Worm (Caenorhabditis elegans) whole organism, L4 larva: ENCODE data around the gene msp-152.
A peak's percentile ranks its signal among the peaks of the same experiment; 100 is the strongest.

Experiments used
- F49E8.2 ChIP-seq: sonication (generic microtip); optimal IDR thresholded peaks from 2 replicates; lab custom pipeline; 2016; ENCODE audit warnings: missing compliant biosample characterization, mild to moderate bottlenecking, missing genetic modification characterization, borderline replicate concordance
- aha-1 ChIP-seq: fragments of 150-350 bp; peaks from one replicate; lab custom pipeline; 2014; ENCODE audit warnings: missing biosample characterization, missing genetic modification characterization
- aly-2 ChIP-seq: sonication (generic microtip); optimal IDR thresholded peaks from 2 replicates; lab custom pipeline; 2018; ENCODE audit warnings: missing biosample characterization, missing genetic modification characterization
- ces-1 ChIP-seq: fragments of 150-350 bp; sonication (generic microtip); optimal IDR thresholded peaks from 4 replicates; lab custom pipeline; 2014; ENCODE audit warnings: missing biosample characterization, missing genetic modification reagents, missing genetic modification characterization
- mxl-2 ChIP-seq: fragments of 200-800 bp; sonication (Bioruptor generic); conservative IDR thresholded peaks from 2 replicates; pipeline ENCODE4 v1.3.6; 2022; ENCODE audit warnings: missing genetic modification reagents, missing genetic modification characterization, missing compliant biosample characterization
- mxl-3 ChIP-seq: fragments of 200-800 bp; sonication (Bioruptor generic); optimal IDR thresholded peaks from 2 replicates; lab custom pipeline; 2018; ENCODE audit warnings: mild to moderate bottlenecking, missing genetic modification characterization, missing compliant biosample characterization
- pha-4 ChIP-seq, 2 experiments: fragments of 150-350 bp in 1 of 2; fragments of 200-800 bp in 1 of 2; sonication (Bioruptor generic) in 1 of 2; IDR thresholded peaks in 1 of 2; optimal IDR thresholded peaks in 1 of 2; 2 replicates each; pipeline versions ENCODE4 v1.3.6 to Lab custom; 2014 to 2022; ENCODE audit warnings: missing genetic modification characterization in 2 of 2, missing genetic modification reagents in 2 of 2, missing biosample characterization in 1 of 2, missing compliant biosample characterization in 1 of 2
- unc-130 ChIP-seq: sonication (generic microtip); optimal IDR thresholded peaks from 2 replicates; lab custom pipeline; 2016; ENCODE audit warnings: missing genetic modification reagents, missing genetic modification characterization, missing compliant biosample characterization
- zfp-2 ChIP-seq: sonication (generic microtip); optimal IDR thresholded peaks from 2 replicates; lab custom pipeline; 2016; ENCODE audit warnings: mild to moderate bottlenecking, missing genetic modification characterization, missing compliant biosample characterization
- ztf-7 ChIP-seq: fragments of 150-350 bp; optimal IDR thresholded peaks from 2 replicates; lab custom pipeline; 2014; ENCODE audit warnings: missing biosample characterization, missing genetic modification characterization

ce11 chrII:4915572-4915971, 17.3 kb upstream of the msp-152 start:
- TF ChIP-seq mxl-3 (GFP tag; lab: Kevin White, UChicago) = no peak
- TF ChIP-seq ces-1 (GFP tag; lab: Kevin White, UChicago) = no peak
- TF ChIP-seq mxl-2 (GFP tag; lab: Robert Waterston, UW) = no peak
- no peak for TF ChIP-seq unc-130 (GFP tag; lab: Kevin White, UChicago)
- no peak for TF ChIP-seq ztf-7
- no peak for TF ChIP-seq pha-4 (GFP tag; IDR thresholded peaks at IDR 0.05; lab: Robert Waterston, UW)
- no peak for TF ChIP-seq pha-4 (tag; optimal IDR thresholded peaks at IDR 0.05; lab: Kevin White, UChicago)
- TF ChIP-seq aly-2 (tag; lab: Kevin White, UChicago) = no peak
- TF ChIP-seq F49E8.2 (tag; lab: Kevin White, UChicago) = no peak
- TF ChIP-seq aha-1 (tag; lab: Kevin White, UChicago) = peak; percentile 48
- TF ChIP-seq zfp-2 (tag; lab: Kevin White, UChicago) = no peak
